Fruit fly (Drosophila melanogaster): ENCODE results near the gene CycT.

The CycT gene

dm6 chr3L:17513492-17513891 lies 44.1 kb downstream of the CycT start:
- TF ChIP-seq CG6854 (GFP tag; optimal IDR thresholded peaks at IDR 0.05) (peak; percentile 23), CG11762 (GFP tag; optimal IDR thresholded peaks at IDR 0.05; ENCODE audit: insufficient read depth) (no peak)

dm6 chr3L:17506830-17507229 lies 50.8 kb downstream of the CycT start:
- no peak for TF ChIP-seq fkh (GFP tag; optimal IDR thresholded peaks at IDR 0.05)
- TF ChIP-seq Gug (GFP tag; IDR thresholded peaks at IDR 0.05) = 0 out of 2 replicates have a peak, but pooled peaks have one; percentile 15
- no peak for TF ChIP-seq ss (GFP tag; optimal IDR thresholded peaks at IDR 0.05)
- peak; percentile 4 for TF ChIP-seq topi (GFP tag; optimal IDR thresholded peaks at IDR 0.05)
- TF ChIP-seq esn (GFP tag; optimal IDR thresholded peaks at IDR 0.05) = no peak
- peak; percentile 22 for TF ChIP-seq Smox (GFP tag; optimal IDR thresholded peaks at IDR 0.05)
- TF ChIP-seq lz (GFP tag; optimal IDR thresholded peaks at IDR 0.05) = peak; percentile 16
- TF ChIP-seq Hr38 (GFP tag; optimal IDR thresholded peaks at IDR 0.05) = no peak
- TF ChIP-seq CG8632 (GFP tag; optimal IDR thresholded peaks at IDR 0.05) = no peak
- peak; percentile 27 for TF ChIP-seq Hr4 (GFP tag; optimal IDR thresholded peaks at IDR 0.05)
- 0 out of 3 replicates have a peak, but pooled peaks have one; percentile 23 for TF ChIP-seq CG8119 (GFP tag; IDR thresholded peaks at IDR 0.05)
- no peak for TF ChIP-seq CG11294 (GFP tag; IDR thresholded peaks at IDR 0.05)
- no peak for TF ChIP-seq CG3032 (tag; optimal IDR thresholded peaks at IDR 0.05)
- no peak for TF ChIP-seq CG6808 (GFP tag; optimal IDR thresholded peaks at IDR 0.05)
- peak; percentile 3 for TF ChIP-seq CG11762 (GFP tag; optimal IDR thresholded peaks at IDR 0.05; ENCODE audit: insufficient read depth)
- TF ChIP-seq CG6163 (GFP tag; IDR thresholded peaks at IDR 0.05) = 0 out of 3 replicates have a peak, but pooled peaks have one; percentile 13
- peak; percentile 50 for TF ChIP-seq svp (GFP tag)
- peak; percentile 58 for TF ChIP-seq CG32006 (GFP tag; optimal IDR thresholded peaks at IDR 0.05)
- TF ChIP-seq Ets96B (tag; optimal IDR thresholded peaks at IDR 0.05) = peak; percentile 11
- TF ChIP-seq CG7368 (GFP tag; optimal IDR thresholded peaks at IDR 0.05) = no peak
- TF ChIP-seq CG34406 (GFP tag; optimal IDR thresholded peaks at IDR 0.05) = no peak
- peak; percentile 31 for TF ChIP-seq vri (GFP tag; optimal IDR thresholded peaks at IDR 0.05)
- peak; percentile 2 for TF ChIP-seq Sox14 (GFP tag; optimal IDR thresholded peaks at IDR 0.05)
- no peak for TF ChIP-seq achi (GFP tag; optimal IDR thresholded peaks at IDR 0.05)
- TF ChIP-seq salr (GFP tag; optimal IDR thresholded peaks at IDR 0.05) = no peak
- TF ChIP-seq acj6 (GFP tag; optimal IDR thresholded peaks at IDR 0.05) = peak; percentile 3
- no peak for TF ChIP-seq CG15336 (GFP tag; IDR thresholded peaks at IDR 0.05)
- no peak for TF ChIP-seq Sox102F (GFP tag; optimal IDR thresholded peaks at IDR 0.05)
- no peak for TF ChIP-seq eg (GFP tag; IDR thresholded peaks at IDR 0.05)
- no peak for TF ChIP-seq cyc (GFP tag; optimal IDR thresholded peaks at IDR 0.05)
- peak; percentile 24 for TF ChIP-seq Hr39 (GFP tag; optimal IDR thresholded peaks at IDR 0.05)
- TF ChIP-seq CG1621 (tag; optimal IDR thresholded peaks at IDR 0.05) = no peak
- TF ChIP-seq pdm3 (GFP tag; optimal IDR thresholded peaks at IDR 0.05) = peak; percentile 13
- TF ChIP-seq CG31627 (GFP tag; optimal IDR thresholded peaks at IDR 0.05) = peak; percentile 11
- TF ChIP-seq dsx (GFP tag; optimal IDR thresholded peaks at IDR 0.05; ENCODE audit: poor library complexity, severe bottlenecking) = no peak
- no peak for TF ChIP-seq Sox15 (GFP tag; optimal IDR thresholded peaks at IDR 0.05)
- TF ChIP-seq Eip78C (GFP tag) = peak; percentile 68

- TF ChIP-seq topi (GFP tag; optimal IDR thresholded peaks at IDR 0.05) = peak; percentile 43
- no peak for TF ChIP-seq Lpt (GFP tag; optimal IDR thresholded peaks at IDR 0.05)
- peak; percentile 30 for TF ChIP-seq CG3032 (tag; optimal IDR thresholded peaks at IDR 0.05)
- peak; percentile 89 for TF ChIP-seq Eip78C (GFP tag)
- no peak for TF ChIP-seq CG11294 (GFP tag; IDR thresholded peaks at IDR 0.05)
- no peak for TF ChIP-seq CG6854 (GFP tag; optimal IDR thresholded peaks at IDR 0.05)
- peak; percentile 44 for TF ChIP-seq Ets96B (tag; optimal IDR thresholded peaks at IDR 0.05)
- TF ChIP-seq CG10631 (GFP tag; optimal IDR thresholded peaks at IDR 0.05) = peak; percentile 49
- TF ChIP-seq net (GFP tag; optimal IDR thresholded peaks at IDR 0.05) = peak; percentile 46
- peak; percentile 54 for TF ChIP-seq CG32006 (GFP tag; optimal IDR thresholded peaks at IDR 0.05)
- TF ChIP-seq svp (GFP tag) = peak; percentile 81
- TF ChIP-seq Sox14 (GFP tag; optimal IDR thresholded peaks at IDR 0.05) = peak; percentile 39
- TF ChIP-seq esn (GFP tag; optimal IDR thresholded peaks at IDR 0.05) = peak; percentile 71
- TF ChIP-seq CG16779 (tag; optimal IDR thresholded peaks at IDR 0.05) = no peak
- TF ChIP-seq CG11902 (GFP tag; optimal IDR thresholded peaks at IDR 0.05) = no peak
- TF ChIP-seq Smox (GFP tag; optimal IDR thresholded peaks at IDR 0.05) = peak; percentile 61
- TF ChIP-seq CG6276 (GFP tag; optimal IDR thresholded peaks at IDR 0.05) = no peak
- TF ChIP-seq achi (GFP tag; optimal IDR thresholded peaks at IDR 0.05) = peak; percentile 45
- TF ChIP-seq Ets21C (GFP tag; optimal IDR thresholded peaks at IDR 0.05) = no peak
- TF ChIP-seq pdm3 (GFP tag; optimal IDR thresholded peaks at IDR 0.05) = peak; percentile 54
- TF ChIP-seq Hr4 (GFP tag; optimal IDR thresholded peaks at IDR 0.05) = peak; percentile 46
- TF ChIP-seq dac (GFP tag; optimal IDR thresholded peaks at IDR 0.05) = no peak
- peak; percentile 43 for TF ChIP-seq cyc (GFP tag; optimal IDR thresholded peaks at IDR 0.05)
- peak; percentile 25 for TF ChIP-seq lz (GFP tag; optimal IDR thresholded peaks at IDR 0.05)
- no peak for TF ChIP-seq ss (GFP tag; optimal IDR thresholded peaks at IDR 0.05)
Measured at dm6 chr3L:17506005-17506760, 51.4 kb downstream of the CycT start.
